Fruit fly (Drosophila melanogaster): ENCODE results near the gene CG32512.

Gene CG32512

dm6 chrX:21035208-21035937 is 32.0 kb downstream of the CG32512 start, which contains the start of gene Ntf-2 (continued):
- TF ChIP-seq CG4617 (GFP tag; optimal IDR thresholded peaks at IDR 0.05; ENCODE audit: borderline replicate concordance) (peak; percentile 30), CG9932 (GFP tag; IDR thresholded peaks at IDR 0.05) (peak; percentile 80), nmo (GFP tag; optimal IDR thresholded peaks at IDR 0.05) (peak; percentile 34), unc-4 (GFP tag; IDR thresholded peaks at IDR 0.05; ENCODE audit: partially characterized antibody) (peak; percentile 70), az2 (GFP tag; optimal IDR thresholded peaks at IDR 0.05) (peak; percentile 16), CrebB (tag; optimal IDR thresholded peaks at IDR 0.05) (no peak), CG12219 (GFP tag; optimal IDR thresholded peaks at IDR 0.05) (no peak), pho (GFP tag; optimal IDR thresholded peaks at IDR 0.05) (peak; percentile 17), Dip3 (GFP tag; optimal IDR thresholded peaks at IDR 0.05) (peak; percentile 30), CG14441 (GFP tag; IDR thresholded peaks at IDR 0.05) (0 out of 2 replicates have a peak, but pooled peaks have one; percentile 35), row (GFP tag; IDR thresholded peaks at IDR 0.05) (peak; percentile 55), CG34224 (GFP tag; IDR thresholded peaks at IDR 0.05; ENCODE audit: partially characterized antibody) (peak; percentile 61), rib (GFP tag; IDR thresholded peaks at IDR 0.05) (no peak), Dp (GFP tag; optimal IDR thresholded peaks at IDR 0.05) (peak; percentile 53), Rx (GFP tag; IDR thresholded peaks at IDR 0.05) (no peak), hb (GFP tag; IDR thresholded peaks at IDR 0.05; ENCODE audit: partially characterized antibody) (peak; percentile 83), schlank (tag; optimal IDR thresholded peaks at IDR 0.05) (no peak), kay (GFP tag; optimal IDR thresholded peaks at IDR 0.05) (no peak), odd (GFP tag; optimal IDR thresholded peaks at IDR 0.05) (no peak), CG2129 (GFP tag; IDR thresholded peaks at IDR 0.05; ENCODE audit: partially characterized antibody) (peak; percentile 39), aop (GFP tag; IDR thresholded peaks at IDR 0.05) (no peak), CG8765 (GFP tag; IDR thresholded peaks at IDR 0.05) (no peak), CG34422 (GFP tag; IDR thresholded peaks at IDR 0.05) (peak; percentile 34; the same call in 1 of the 3 replicates), Doc3 (GFP tag; IDR thresholded peaks at IDR 0.05; ENCODE audit: partially characterized antibody) (peak; percentile 57; the same call in 2 of the 3 replicates), NC2α (GFP tag; optimal IDR thresholded peaks at IDR 0.05) (no peak), seq (GFP tag; IDR thresholded peaks at IDR 0.05) (no peak), Xbp1 (GFP tag; optimal IDR thresholded peaks at IDR 0.05) (peak; percentile 40), CG3163 (GFP tag; optimal IDR thresholded peaks at IDR 0.05) (no peak), sim (GFP tag; IDR thresholded peaks at IDR 0.05) (no peak), cas (GFP tag; IDR thresholded peaks at IDR 0.05) (no peak), lola (GFP tag; optimal IDR thresholded peaks at IDR 0.05) (no peak), Bgb (GFP tag; IDR thresholded peaks at IDR 0.05; ENCODE audit: partially characterized antibody) (peak; percentile 91), CG3407 (GFP tag; optimal IDR thresholded peaks at IDR 0.05) (no peak), Adf1 (GFP tag; IDR thresholded peaks at IDR 0.05) (no peak), CG8290 (GFP tag; optimal IDR thresholded peaks at IDR 0.05) (no peak), CG8290 (tag; optimal IDR thresholded peaks at IDR 0.05) (peak in 1 of 2 experiments; percentile 58), CG2116 (GFP tag; optimal IDR thresholded peaks at IDR 0.05) (peak; percentile 49), CG2875 (GFP tag; optimal IDR thresholded peaks at IDR 0.05) (no peak), CG14965 (GFP tag; optimal IDR thresholded peaks at IDR 0.05; ENCODE audit: borderline replicate concordance) (no peak), pzg (GFP tag; optimal IDR thresholded peaks at IDR 0.05) (peak; percentile 79), C15 (GFP tag; IDR thresholded peaks at IDR 0.05) (no peak), Bdp1 (GFP tag; optimal IDR thresholded peaks at IDR 0.05) (no peak), zfh2 (GFP tag; optimal IDR thresholded peaks at IDR 0.05) (peak; percentile 40), CG31365 (tag; optimal IDR thresholded peaks at IDR 0.05) (no peak), knrl (GFP tag; IDR thresholded peaks at IDR 0.05; ENCODE audit: partially characterized antibody) (peak; percentile 78; the same call in 2 of the 3 replicates), CHES-1-like (GFP tag; optimal IDR thresholded peaks at IDR 0.05) (peak; percentile 9), CG11456 (GFP tag; IDR thresholded peaks at IDR 0.05) (0 out of 3 replicates have a peak, but pooled peaks have one; percentile 41), mirr (GFP tag; optimal IDR thresholded peaks at IDR 0.05) (peak; percentile 17), inv (GFP tag; IDR thresholded peaks at IDR 0.05; ENCODE audit: partially characterized antibody) (peak; percentile 74)

Data from whole organism, embryonic.